Worm (Caenorhabditis elegans) whole organism, L2 larva: Measurements from ENCODE around the gene Y54G11A.2.

Experiments used
- C34F6.9 ChIP-seq: fragments of 150-350 bp; optimal IDR thresholded peaks from 2 replicates; lab custom pipeline; 2014; ENCODE audit warnings: missing biosample characterization, missing genetic modification characterization
- F13H6.1 ChIP-seq: sonication (generic microtip); optimal IDR thresholded peaks from 2 replicates; lab custom pipeline; 2016; ENCODE audit warnings: missing genetic modification characterization, missing compliant biosample characterization
- R02D3.7 ChIP-seq: fragments of 150-350 bp; optimal IDR thresholded peaks from 2 replicates; lab custom pipeline; 2014; ENCODE audit warnings: missing biosample characterization, missing genetic modification characterization
- Y55F3AM.14 ChIP-seq: fragments of 200-800 bp; sonication (Bioruptor generic); optimal IDR thresholded peaks from 2 replicates; lab custom pipeline; 2018; ENCODE audit warnings: mild to moderate bottlenecking, missing genetic modification characterization, missing compliant biosample characterization
- ZK546.5 ChIP-seq: sonication (generic microtip); optimal IDR thresholded peaks from 2 replicates; lab custom pipeline; 2017; ENCODE audit warnings: missing biosample characterization, missing genetic modification characterization
- alr-1 ChIP-seq: fragments of 150-350 bp; optimal IDR thresholded peaks from 2 replicates; lab custom pipeline; 2014; ENCODE audit warnings: missing biosample characterization, missing genetic modification characterization
- aly-2 ChIP-seq: fragments of 150-350 bp; optimal IDR thresholded peaks from 2 replicates; lab custom pipeline; 2014; ENCODE audit warnings: missing biosample characterization, missing genetic modification characterization
- ama-1 ChIP-seq: fragments of 150-350 bp; optimal IDR thresholded peaks from 2 replicates; lab custom pipeline; 2018; ENCODE audit warnings: inconsistent platforms
- blmp-1 ChIP-seq: sonication (generic microtip); optimal IDR thresholded peaks from 2 replicates; lab custom pipeline; 2017; ENCODE audit warnings: missing genetic modification characterization, mild to moderate bottlenecking, missing compliant biosample characterization, antibody characterized with exemption, moderate library complexity; ENCODE audit not compliant: insufficient read depth
- ceh-16 ChIP-seq: fragments of 150-350 bp; optimal IDR thresholded peaks from 2 replicates; lab custom pipeline; 2014; ENCODE audit warnings: missing biosample characterization, missing genetic modification characterization
- ceh-82 ChIP-seq: fragments of 150-350 bp; optimal IDR thresholded peaks from 2 replicates; lab custom pipeline; 2014; ENCODE audit warnings: missing biosample characterization, missing genetic modification characterization
- crh-2 ChIP-seq: sonication (generic microtip); optimal IDR thresholded peaks from 2 replicates; lab custom pipeline; 2017; ENCODE audit warnings: missing biosample characterization, missing genetic modification characterization
- dmd-4 ChIP-seq: sonication (generic microtip); optimal IDR thresholded peaks from 2 replicates; lab custom pipeline; 2017; ENCODE audit warnings: missing biosample characterization, missing genetic modification characterization
- egl-27 ChIP-seq: sonication (generic microtip); optimal IDR thresholded peaks from 3 replicates; lab custom pipeline; 2017; ENCODE audit warnings: missing biosample characterization, missing genetic modification reagents, missing genetic modification characterization
- elt-1 ChIP-seq: fragments of 150-350 bp; optimal IDR thresholded peaks from 2 replicates; lab custom pipeline; 2014; ENCODE audit warnings: missing biosample characterization, missing genetic modification characterization
- elt-3 ChIP-seq: sonication (generic microtip); optimal IDR thresholded peaks from 2 replicates; lab custom pipeline; 2017; ENCODE audit warnings: missing biosample characterization, missing genetic modification characterization
- fos-1 ChIP-seq: fragments of 150-350 bp; optimal IDR thresholded peaks from 2 replicates; lab custom pipeline; 2014; ENCODE audit warnings: missing biosample characterization, missing genetic modification characterization
- gmeb-1 ChIP-seq: fragments of 150-350 bp; optimal IDR thresholded peaks from 2 replicates; lab custom pipeline; 2014; ENCODE audit warnings: missing biosample characterization, missing genetic modification characterization
- lin-11 ChIP-seq: fragments of 150-350 bp; sonication (generic microtip); optimal IDR thresholded peaks from 2 replicates; lab custom pipeline; 2014; ENCODE audit warnings: missing biosample characterization, missing genetic modification characterization, inconsistent platforms, mixed read lengths
- lin-13 ChIP-seq: fragments of 150-350 bp; optimal IDR thresholded peaks from 2 replicates; lab custom pipeline; 2014; ENCODE audit warnings: missing biosample characterization, missing genetic modification reagents, missing genetic modification characterization
- lin-39 ChIP-seq: fragments of 150-350 bp; optimal IDR thresholded peaks from 2 replicates; lab custom pipeline; 2014; ENCODE audit warnings: missing biosample characterization, missing genetic modification reagents, missing genetic modification characterization
- lsy-2 ChIP-seq, 2 experiments: fragments of 150-350 bp in 1 of 2; sonication (generic microtip) in 1 of 2; optimal IDR thresholded peaks; 2 replicates each; lab custom pipeline; 2014 to 2017; ENCODE audit warnings: missing biosample characterization in 2 of 2, missing genetic modification characterization in 2 of 2
- mab-5 ChIP-seq: fragments of 150-350 bp; optimal IDR thresholded peaks from 2 replicates; lab custom pipeline; 2014; ENCODE audit warnings: missing biosample characterization, missing genetic modification characterization
- mbf-1 ChIP-seq: sonication (generic microtip); optimal IDR thresholded peaks from 2 replicates; lab custom pipeline; 2017; ENCODE audit warnings: missing biosample characterization, missing genetic modification characterization
- mdl-1 ChIP-seq, 2 experiments: fragments of 150-350 bp in 1 of 2; sonication (generic microtip) in 1 of 2; optimal IDR thresholded peaks; 2 replicates each; lab custom pipeline; 2017; ENCODE audit warnings: missing biosample characterization in 2 of 2, missing genetic modification characterization in 2 of 2
- nhr-10 ChIP-seq: sonication (generic microtip); optimal IDR thresholded peaks from 2 replicates; lab custom pipeline; 2017; ENCODE audit warnings: missing biosample characterization, missing genetic modification characterization
- nhr-11 ChIP-seq: fragments of 150-350 bp; optimal IDR thresholded peaks from 2 replicates; lab custom pipeline; 2014; ENCODE audit warnings: missing biosample characterization, missing genetic modification characterization
- nhr-12 ChIP-seq: fragments of 150-350 bp; optimal IDR thresholded peaks from 2 replicates; lab custom pipeline; 2014; ENCODE audit warnings: missing biosample characterization, missing genetic modification characterization
- nhr-129 ChIP-seq: fragments of 150-350 bp; optimal IDR thresholded peaks from 2 replicates; lab custom pipeline; 2014; ENCODE audit warnings: missing biosample characterization, missing genetic modification characterization
- nhr-21 ChIP-seq: fragments of 150-350 bp; optimal IDR thresholded peaks from 2 replicates; lab custom pipeline; 2014; ENCODE audit warnings: missing biosample characterization, missing genetic modification characterization
- nhr-23 ChIP-seq: fragments of 150-350 bp; optimal IDR thresholded peaks from 2 replicates; lab custom pipeline; 2014; ENCODE audit warnings: missing biosample characterization, missing genetic modification reagents, missing genetic modification characterization
- nhr-237 ChIP-seq: fragments of 150-350 bp; optimal IDR thresholded peaks from 2 replicates; lab custom pipeline; 2014; ENCODE audit warnings: missing biosample characterization, missing genetic modification characterization
- nhr-25 ChIP-seq: fragments of 150-350 bp; sonication (generic microtip); optimal IDR thresholded peaks from 3 replicates; lab custom pipeline; 2014; ENCODE audit warnings: missing biosample characterization, missing genetic modification characterization
- nhr-6 ChIP-seq: fragments of 150-350 bp; optimal IDR thresholded peaks from 2 replicates; lab custom pipeline; 2014; ENCODE audit warnings: missing biosample characterization, missing genetic modification characterization
- nhr-77 ChIP-seq: fragments of 150-350 bp; optimal IDR thresholded peaks from 2 replicates; lab custom pipeline; 2014; ENCODE audit warnings: missing biosample characterization, missing genetic modification characterization
- peb-1 ChIP-seq: fragments of 150-350 bp; optimal IDR thresholded peaks from 2 replicates; lab custom pipeline; 2014; ENCODE audit warnings: missing biosample characterization, missing genetic modification characterization
- sem-4 ChIP-seq: fragments of 150-350 bp; optimal IDR thresholded peaks from 2 replicates; lab custom pipeline; 2014; ENCODE audit warnings: missing biosample characterization, missing genetic modification reagents, missing genetic modification characterization
- skn-1 ChIP-seq: sonication (generic microtip); optimal IDR thresholded peaks from 2 replicates; lab custom pipeline; 2017; ENCODE audit warnings: missing biosample characterization, missing genetic modification characterization
- sma-3 ChIP-seq: sonication (generic microtip); optimal IDR thresholded peaks from 2 replicates; lab custom pipeline; 2016; ENCODE audit warnings: missing genetic modification reagents, missing genetic modification characterization, missing compliant biosample characterization
- sma-9 ChIP-seq, 2 experiments: fragments of 150-350 bp in 1 of 2; sonication (generic microtip) in 1 of 2; optimal IDR thresholded peaks; 2 replicates each; lab custom pipeline; 2014 to 2016; ENCODE audit warnings: missing genetic modification characterization in 2 of 2, mild to moderate bottlenecking in 1 of 2, missing biosample characterization in 1 of 2, missing compliant biosample characterization in 1 of 2, missing genetic modification reagents in 1 of 2, moderate library complexity in 1 of 2
- snpc-4 ChIP-seq: fragments of 150-350 bp; optimal IDR thresholded peaks from 2 replicates; lab custom pipeline; 2014; ENCODE audit warnings: missing biosample characterization, missing genetic modification characterization
- unc-39 ChIP-seq: fragments of 150-350 bp; optimal IDR thresholded peaks from 2 replicates; lab custom pipeline; 2014; ENCODE audit warnings: missing biosample characterization, missing genetic modification characterization
- unc-55 ChIP-seq: fragments of 150-350 bp; sonication (generic microtip); optimal IDR thresholded peaks from 3 replicates; lab custom pipeline; 2014; ENCODE audit warnings: missing biosample characterization, missing genetic modification reagents, missing genetic modification characterization
- unc-62 ChIP-seq: fragments of 150-350 bp; optimal IDR thresholded peaks from 2 replicates; lab custom pipeline; 2014; ENCODE audit warnings: missing biosample characterization, missing genetic modification reagents, missing genetic modification characterization
- zag-1 ChIP-seq: fragments of 150-350 bp; optimal IDR thresholded peaks from 2 replicates; lab custom pipeline; 2014; ENCODE audit warnings: missing biosample characterization, missing genetic modification characterization
- ztf-1 ChIP-seq: fragments of 200-800 bp; sonication (Bioruptor generic); conservative IDR thresholded peaks from 2 replicates; pipeline ENCODE4 v1.3.6; 2022; ENCODE audit warnings: missing genetic modification characterization, missing compliant biosample characterization
- ztf-11 ChIP-seq: sonication (generic microtip); optimal IDR thresholded peaks from 2 replicates; lab custom pipeline; 2017; ENCODE audit warnings: missing biosample characterization, missing genetic modification characterization
- ztf-4 ChIP-seq: fragments of 150-350 bp; optimal IDR thresholded peaks from 2 replicates; lab custom pipeline; 2014; ENCODE audit warnings: missing biosample characterization, missing genetic modification characterization

Gene Y54G11A.2

DNA sequence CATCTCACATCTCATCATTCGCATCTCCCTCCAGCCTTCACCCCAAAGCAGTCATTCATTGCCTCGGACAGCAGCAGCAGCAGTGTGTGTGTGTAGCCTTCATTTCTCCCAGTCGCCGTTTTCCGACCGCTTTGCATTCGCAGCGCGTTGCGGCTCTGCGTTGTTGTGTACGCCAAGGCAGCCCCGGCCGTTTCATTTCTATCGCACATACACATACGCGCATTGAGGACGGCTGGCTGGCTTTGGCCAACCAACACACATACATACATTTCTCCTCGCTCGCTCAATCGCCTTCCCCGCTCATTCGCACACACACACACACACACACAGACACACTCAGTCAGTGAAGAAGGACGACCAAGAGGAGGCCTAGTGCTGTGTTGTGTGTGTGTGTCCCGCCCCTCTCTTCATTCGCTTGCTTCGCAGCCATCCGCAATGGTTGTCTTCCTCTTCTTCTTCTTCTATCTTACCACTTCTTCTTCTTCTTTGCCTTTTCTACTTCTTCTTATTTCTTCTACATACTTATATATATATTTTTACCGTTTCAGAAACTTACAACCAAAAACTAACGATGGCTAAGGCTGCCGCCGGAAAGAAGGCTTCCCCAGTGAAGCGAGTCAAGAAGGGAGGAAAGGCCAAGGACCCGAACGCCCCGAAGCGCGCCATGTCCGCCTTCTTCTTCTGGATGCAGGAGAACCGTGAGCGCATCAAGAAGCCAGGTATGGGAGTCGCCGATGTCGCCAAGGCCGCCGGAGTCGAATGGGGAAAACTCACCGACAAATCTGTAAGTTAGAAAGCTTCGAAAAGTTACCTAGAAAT lies 1.8 kb upstream of the Y54G11A.2 start, which contains the start of gene hmg-1.1:
hmg-1.1 (plus strand) TSS at position 549 of the 819 bp plus-strand sequence.
- TF ChIP-seq dmd-4 (tag; lab: Kevin White, UChicago) (no peak), ceh-16 (tag; lab: Kevin White, UChicago) (no peak), unc-55 (peak; percentile 84), ztf-4 (tag; lab: Kevin White, UChicago) (peak; percentile 66), ztf-11 (tag; lab: Kevin White, UChicago) (no peak), snpc-4 (tag; lab: Kevin White, UChicago) (peak; percentile 36), ztf-1 (no peak), sma-3 (peak; percentile 83), C34F6.9 (peak; percentile 61), nhr-23 (no peak), crh-2 (peak; percentile 66), mab-5 (peak; percentile 23), aly-2 (tag; lab: Kevin White, UChicago) (no peak), blmp-1 (peak; percentile 35), unc-62 (no peak), fos-1 (tag; lab: Kevin White, UChicago) (peak; percentile 74), nhr-12 (tag; lab: Kevin White, UChicago) (no peak), nhr-6 (tag; lab: Kevin White, UChicago) (no peak), sem-4 (tag; lab: Kevin White, UChicago) (peak; percentile 14), peb-1 (no peak), nhr-21 (tag; lab: Kevin White, UChicago) (peak; percentile 22), nhr-25 (tag; lab: Kevin White, UChicago) (peak; percentile 76), unc-39 (tag; lab: Kevin White, UChicago) (no peak), Y55F3AM.14 (GFP tag; lab: Kevin White, UChicago) (peak; percentile 59), ama-1 (no peak), R02D3.7 (no peak), ceh-82 (tag; lab: Kevin White, UChicago) (no peak), lin-13 (GFP tag; lab: Kevin White, UChicago) (peak; percentile 74), mdl-1 (tag; optimal IDR thresholded peaks at IDR 0.05; lab: Kevin White, UChicago) (peak in 1 of 2 experiments; percentile 45), mbf-1 (tag; lab: Kevin White, UChicago) (no peak), nhr-10 (tag; lab: Kevin White, UChicago) (no peak), nhr-11 (tag; lab: Kevin White, UChicago) (no peak), nhr-129 (peak; percentile 95), lsy-2 (tag; optimal IDR thresholded peaks at IDR 0.05; lab: Kevin White, UChicago) (peak; percentile 49 to 51), elt-1 (tag; lab: Kevin White, UChicago) (no peak), nhr-77 (tag; lab: Kevin White, UChicago) (no peak), lin-11 (tag; lab: Kevin White, UChicago) (peak; percentile 43), alr-1 (tag; lab: Kevin White, UChicago) (no peak), zag-1 (tag; lab: Kevin White, UChicago) (peak; percentile 59), nhr-237 (tag; lab: Kevin White, UChicago) (no peak), F13H6.1 (tag; lab: Kevin White, UChicago) (peak; percentile 81), skn-1 (tag; lab: Kevin White, UChicago) (no peak), ZK546.5 (tag; lab: Kevin White, UChicago) (no peak), gmeb-1 (tag; lab: Kevin White, UChicago) (peak; percentile 29), egl-27 (tag; lab: Kevin White, UChicago) (peak; percentile 45), sma-9 (GFP tag; optimal IDR thresholded peaks at IDR 0.05; lab: Kevin White, UChicago) (peak; percentile 76), sma-9 (tag; optimal IDR thresholded peaks at IDR 0.05; lab: Kevin White, UChicago) (no peak), elt-3 (tag; lab: Kevin White, UChicago) (no peak), lin-39 (no peak)
